Worm (Caenorhabditis elegans): Measurements from ENCODE around the gene srh-85.

DNA sequence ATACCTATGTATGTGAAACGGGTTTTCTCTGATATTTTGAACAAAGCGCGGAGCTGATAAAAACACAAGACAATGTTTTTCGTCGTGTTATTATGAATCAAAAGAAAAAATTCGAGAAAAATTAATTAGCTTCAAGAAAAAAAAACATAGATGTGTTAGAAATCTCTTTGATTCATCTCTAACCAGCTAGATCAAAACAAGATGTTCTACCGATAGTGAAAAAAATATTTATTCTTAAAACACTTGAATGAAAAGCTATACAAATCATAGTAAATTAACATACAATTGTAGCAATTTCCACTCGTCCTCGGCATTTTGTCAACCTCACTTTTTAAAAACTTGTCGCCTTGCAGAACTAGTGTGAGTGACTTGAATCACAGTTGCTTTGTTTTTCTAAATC lies 45.1 kb downstream of the srh-85 start:
- TF ChIP-seq M03D4.4 (tag; optimal IDR thresholded peaks at IDR 0.05) (no peak), unc-39 (tag; optimal IDR thresholded peaks at IDR 0.05) (no peak), lsy-2 (tag; optimal IDR thresholded peaks at IDR 0.05) (no peak), nhr-12 (tag; optimal IDR thresholded peaks at IDR 0.05) (no peak), mep-1 (tag; optimal IDR thresholded peaks at IDR 0.05) (no peak), unc-62 (GFP tag; optimal IDR thresholded peaks at IDR 0.05) (no peak), lin-13 (tag; optimal IDR thresholded peaks at IDR 0.05) (no peak)
